Worm (Caenorhabditis elegans) whole organism, L4 larva: ENCODE measurements around the gene C34D10.5.

Source experiments
- F37D6.2 ChIP-seq: sonication (generic microtip); optimal IDR thresholded peaks from 2 replicates; lab custom pipeline; 2016; ENCODE audit warnings: mild to moderate bottlenecking, missing genetic modification characterization, missing compliant biosample characterization
- R02D3.7 ChIP-seq: fragments of 150-350 bp; sonication (generic microtip); optimal IDR thresholded peaks from 3 replicates; lab custom pipeline; 2014; ENCODE audit warnings: missing biosample characterization, missing genetic modification characterization
- T26A8.4 ChIP-seq: fragments of 200-800 bp; sonication (Bioruptor generic); IDR thresholded peaks from 2 replicates; pipeline ENCODE4 v1.3.6; 2022; ENCODE audit warnings: missing genetic modification characterization, missing compliant biosample characterization
- Y48G9A.11 ChIP-seq: fragments of 200-800 bp; sonication (Bioruptor generic); IDR thresholded peaks from 2 replicates; pipeline ENCODE4 v1.3.6; 2022; ENCODE audit warnings: missing genetic modification reagents, missing genetic modification characterization, missing compliant biosample characterization
- Y75B8A.6 ChIP-seq: fragments of 200-800 bp; sonication (Bioruptor generic); IDR thresholded peaks from 2 replicates; pipeline ENCODE4 v1.3.6; 2022; ENCODE audit warnings: missing genetic modification reagents, missing genetic modification characterization, missing compliant biosample characterization
- ZK337.2 ChIP-seq: fragments of 200-800 bp; sonication (Bioruptor generic); IDR thresholded peaks from 2 replicates; pipeline ENCODE4 v1.3.6; 2022; ENCODE audit warnings: missing genetic modification reagents, missing genetic modification characterization, missing compliant biosample characterization
- ZK546.5 ChIP-seq, 2 experiments: sonication (generic microtip); optimal IDR thresholded peaks; 2 replicates each; lab custom pipeline; 2017; ENCODE audit warnings: missing biosample characterization in 2 of 2, missing genetic modification characterization in 2 of 2
- attf-4 ChIP-seq: sonication (generic microtip); optimal IDR thresholded peaks from 3 replicates; lab custom pipeline; 2017; ENCODE audit warnings: missing biosample characterization, missing genetic modification characterization
- ceh-62 ChIP-seq: sonication (generic microtip); optimal IDR thresholded peaks from 2 replicates; lab custom pipeline; 2017; ENCODE audit warnings: missing biosample characterization, missing genetic modification characterization
- ceh-82 ChIP-seq: sonication (generic microtip); optimal IDR thresholded peaks from 2 replicates; lab custom pipeline; 2017; ENCODE audit warnings: missing biosample characterization, missing genetic modification characterization
- ces-1 ChIP-seq: fragments of 150-350 bp; sonication (generic microtip); optimal IDR thresholded peaks from 4 replicates; lab custom pipeline; 2014; ENCODE audit warnings: missing biosample characterization, missing genetic modification reagents, missing genetic modification characterization
- daf-16 ChIP-seq, 3 experiments: sonication (generic microtip); optimal IDR thresholded peaks; 2 replicates each; lab custom pipeline; 2016 to 2017; ENCODE audit warnings: missing genetic modification characterization in 3 of 3, missing genetic modification reagents in 3 of 3, mild to moderate bottlenecking in 2 of 3, missing compliant biosample characterization in 2 of 3, missing biosample characterization in 1 of 3, moderate library complexity in 1 of 3
- daf-8 ChIP-seq: fragments of 200-800 bp; sonication (Bioruptor generic); IDR thresholded peaks from 2 replicates; pipeline ENCODE4 v1.3.6; 2022; ENCODE audit warnings: missing genetic modification characterization, missing compliant biosample characterization
- dmd-8 ChIP-seq: fragments of 200-800 bp; sonication (Bioruptor generic); IDR thresholded peaks from 2 replicates; pipeline ENCODE4 v1.3.6; 2022; ENCODE audit warnings: missing genetic modification characterization, missing compliant biosample characterization
- dmd-9 ChIP-seq: fragments of 200-800 bp; sonication (Bioruptor generic); IDR thresholded peaks from 2 replicates; pipeline ENCODE4 v1.3.6; 2022; ENCODE audit warnings: missing genetic modification reagents, missing genetic modification characterization, missing compliant biosample characterization
- dpl-1 ChIP-seq: fragments of 150-350 bp; optimal IDR thresholded peaks from 2 replicates; lab custom pipeline; 2014; ENCODE audit warnings: missing biosample characterization, missing genetic modification reagents, missing genetic modification characterization
- duxl-1 ChIP-seq: sonication (generic microtip); optimal IDR thresholded peaks from 2 replicates; lab custom pipeline; 2016; ENCODE audit warnings: mild to moderate bottlenecking, missing genetic modification characterization, moderate library complexity, missing compliant biosample characterization; ENCODE audit not compliant: poor library complexity
- dve-1 ChIP-seq: sonication (generic microtip); optimal IDR thresholded peaks from 2 replicates; lab custom pipeline; 2017; ENCODE audit warnings: antibody characterized with exemption, mild to moderate bottlenecking, missing genetic modification characterization, missing compliant biosample characterization; ENCODE audit not compliant: insufficient read depth
- egl-43 ChIP-seq: fragments of 200-800 bp; sonication (Bioruptor generic); IDR thresholded peaks from 2 replicates; pipeline ENCODE4 v1.3.6; 2022; ENCODE audit warnings: missing genetic modification reagents, missing genetic modification characterization, missing compliant biosample characterization
- hif-1 ChIP-seq, 2 experiments: sonication (generic microtip); optimal IDR thresholded peaks; 2 replicates each; lab custom pipeline; 2016 to 2017; ENCODE audit warnings: missing compliant biosample characterization in 2 of 2, missing genetic modification characterization in 2 of 2, missing genetic modification reagents in 2 of 2, missing genotype in 2 of 2, mild to moderate bottlenecking in 1 of 2
- hlh-11 ChIP-seq: fragments of 200-800 bp; sonication (Bioruptor generic); optimal IDR thresholded peaks from 2 replicates; lab custom pipeline; 2018; ENCODE audit warnings: mild to moderate bottlenecking, missing genetic modification characterization, missing compliant biosample characterization
- jun-1 ChIP-seq: fragments of 150-350 bp; optimal IDR thresholded peaks from 2 replicates; lab custom pipeline; 2014; ENCODE audit warnings: missing biosample characterization, missing genetic modification reagents, missing genetic modification characterization
- lin-15B ChIP-seq: fragments of 150-350 bp; sonication (generic microtip); optimal IDR thresholded peaks from 3 replicates; lab custom pipeline; 2014; ENCODE audit warnings: missing biosample characterization, missing genetic modification characterization
- lin-29 ChIP-seq: fragments of 200-800 bp; sonication (Bioruptor generic); IDR thresholded peaks from 2 replicates; pipeline ENCODE4 v1.3.6; 2022; ENCODE audit warnings: missing genetic modification reagents, missing genetic modification characterization, missing compliant biosample characterization
- madf-5 ChIP-seq, 2 experiments: fragments of 200-800 bp; sonication (Bioruptor generic); IDR thresholded peaks; 2 replicates each; pipeline ENCODE4 v1.3.6; 2022; ENCODE audit warnings: missing compliant biosample characterization in 2 of 2, missing genetic modification characterization in 2 of 2
- mdl-1 ChIP-seq, 2 experiments: fragments of 150-350 bp in 1 of 2; sonication (generic microtip) in 1 of 2; optimal IDR thresholded peaks; 2 replicates each; lab custom pipeline; 2014 to 2017; ENCODE audit warnings: missing biosample characterization in 2 of 2, missing genetic modification characterization in 2 of 2
- mdt-29 ChIP-seq: fragments of 200-800 bp; sonication (Bioruptor generic); IDR thresholded peaks from 2 replicates; pipeline ENCODE4 v1.3.6; 2022; ENCODE audit warnings: missing genetic modification reagents, missing genetic modification characterization, missing compliant biosample characterization
- mes-2 ChIP-seq: sonication (generic microtip); optimal IDR thresholded peaks from 2 replicates; lab custom pipeline; 2016; ENCODE audit warnings: missing genotype, mild to moderate bottlenecking, missing genetic modification characterization, missing compliant biosample characterization; ENCODE audit not compliant: poor library complexity, severe bottlenecking
- mxl-3 ChIP-seq: fragments of 200-800 bp; sonication (Bioruptor generic); optimal IDR thresholded peaks from 2 replicates; lab custom pipeline; 2018; ENCODE audit warnings: mild to moderate bottlenecking, missing genetic modification characterization, missing compliant biosample characterization
- nhr-102 ChIP-seq: sonication (generic microtip); optimal IDR thresholded peaks from 2 replicates; lab custom pipeline; 2016; ENCODE audit warnings: mild to moderate bottlenecking, missing genetic modification characterization, moderate library complexity, missing compliant biosample characterization
- nhr-42 ChIP-seq: fragments of 200-800 bp; sonication (Bioruptor generic); IDR thresholded peaks from 2 replicates; pipeline ENCODE4 v1.3.6; 2022; ENCODE audit warnings: missing genetic modification characterization, missing compliant biosample characterization
- nhr-48 ChIP-seq: sonication (generic microtip); optimal IDR thresholded peaks from 2 replicates; lab custom pipeline; 2016; ENCODE audit warnings: mild to moderate bottlenecking, missing genetic modification characterization, missing compliant biosample characterization
- nhr-6 ChIP-seq: fragments of 150-350 bp; optimal IDR thresholded peaks from 2 replicates; lab custom pipeline; 2014; ENCODE audit warnings: missing biosample characterization, missing genetic modification characterization
- nhr-76 ChIP-seq: fragments of 150-350 bp; optimal IDR thresholded peaks from 2 replicates; lab custom pipeline; 2014; ENCODE audit warnings: missing biosample characterization, missing genetic modification characterization
- nhr-77 ChIP-seq: fragments of 150-350 bp; optimal IDR thresholded peaks from 2 replicates; lab custom pipeline; 2014; ENCODE audit warnings: missing biosample characterization, missing genetic modification characterization
- php-3 ChIP-seq: fragments of 200-800 bp; sonication (Bioruptor generic); IDR thresholded peaks from 2 replicates; pipeline ENCODE4 v1.3.6; 2022; ENCODE audit warnings: missing genetic modification reagents, missing genetic modification characterization, missing compliant biosample characterization
- rbr-2 ChIP-seq: sonication (generic microtip); optimal IDR thresholded peaks from 2 replicates; lab custom pipeline; 2016; ENCODE audit warnings: missing genotype, missing genetic modification characterization, missing compliant biosample characterization
- saeg-2 ChIP-seq: fragments of 200-800 bp; sonication (Bioruptor generic); IDR thresholded peaks from 2 replicates; pipeline ENCODE4 v1.3.6; 2022; ENCODE audit warnings: missing genetic modification reagents, missing genetic modification characterization, missing compliant biosample characterization
- sdz-12 ChIP-seq: fragments of 200-800 bp; sonication (Bioruptor generic); optimal IDR thresholded peaks from 2 replicates; lab custom pipeline; 2018; ENCODE audit warnings: mild to moderate bottlenecking, missing genetic modification characterization, missing compliant biosample characterization
- skn-1 ChIP-seq: fragments of 150-350 bp; optimal IDR thresholded peaks from 2 replicates; lab custom pipeline; 2014; ENCODE audit warnings: missing biosample characterization, missing genetic modification characterization
- spr-3 ChIP-seq: fragments of 200-800 bp; sonication (Bioruptor generic); optimal IDR thresholded peaks from 2 replicates; lab custom pipeline; 2018; ENCODE audit warnings: mild to moderate bottlenecking, missing genetic modification characterization, missing compliant biosample characterization
- tra-1 ChIP-seq: fragments of 200-800 bp; sonication (Bioruptor generic); IDR thresholded peaks from 2 replicates; pipeline ENCODE4 v1.3.6; 2022; ENCODE audit warnings: missing genetic modification reagents, missing genetic modification characterization, missing compliant biosample characterization
- unc-62 ChIP-seq, 3 experiments: fragments of 150-350 bp in 1 of 3; sonication (generic microtip); optimal IDR thresholded peaks in 2 of 3; peaks in 1 of 3; 1 replicate in 1 of 3; 2 replicates in 2 of 3; lab custom pipeline; 2014 to 2017; ENCODE audit warnings: missing biosample characterization in 3 of 3, missing genetic modification characterization in 3 of 3, missing genetic modification reagents in 3 of 3, missing genotype in 1 of 3
- zag-1 ChIP-seq: fragments of 150-350 bp; optimal IDR thresholded peaks from 2 replicates; lab custom pipeline; 2014; ENCODE audit warnings: missing biosample characterization, missing genetic modification characterization
- zfp-2 ChIP-seq: sonication (generic microtip); optimal IDR thresholded peaks from 2 replicates; lab custom pipeline; 2016; ENCODE audit warnings: mild to moderate bottlenecking, missing genetic modification characterization, missing compliant biosample characterization
- zfp-3 ChIP-seq: fragments of 200-800 bp; sonication (Bioruptor generic); conservative IDR thresholded peaks from 2 replicates; pipeline ENCODE4 v1.3.6; 2022; ENCODE audit warnings: missing genetic modification reagents, missing genetic modification characterization, missing compliant biosample characterization
- zip-11 ChIP-seq: fragments of 200-800 bp; sonication (Bioruptor generic); IDR thresholded peaks from 2 replicates; pipeline ENCODE4 v1.3.6; 2022; ENCODE audit warnings: missing genetic modification characterization, missing compliant biosample characterization
- ztf-11 ChIP-seq: fragments of 150-350 bp; optimal IDR thresholded peaks from 2 replicates; lab custom pipeline; 2014; ENCODE audit warnings: missing biosample characterization, missing genetic modification characterization

C34D10.5 gene

DNA sequence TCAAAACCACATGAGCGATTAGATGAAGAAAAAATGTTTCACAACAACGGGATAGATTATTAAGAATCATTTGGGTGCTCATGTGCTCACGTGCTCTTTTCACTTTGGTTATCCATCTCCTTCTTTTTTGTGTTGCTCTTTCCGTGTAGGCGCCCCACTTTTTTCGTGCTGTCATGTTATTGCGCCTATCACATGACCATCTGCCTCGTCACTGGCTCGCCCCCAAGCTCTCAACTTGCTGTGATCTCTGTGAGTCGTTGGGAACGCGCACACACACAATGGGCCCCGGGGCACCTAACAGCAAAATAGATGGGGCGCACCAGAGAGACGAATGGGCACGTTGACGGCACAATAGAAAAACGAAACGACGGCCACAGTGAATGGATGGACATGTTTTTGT lies 3.8 kb downstream of the C34D10.5 start (continued):
- TF ChIP-seq mxl-3 (peak; percentile 21), nhr-6 (no peak), zip-11 (GFP tag; lab: Robert Waterston, UW) (no peak), hlh-11 (tag; lab: Kevin White, UChicago) (peak; percentile 90), dmd-9 (no peak), mdl-1 (tag; optimal IDR thresholded peaks at IDR 0.05; lab: Kevin White, UChicago) (peak; percentile 76 to 87), nhr-102 (tag; lab: Kevin White, UChicago) (peak; percentile 43), skn-1 (tag; lab: Kevin White, UChicago) (no peak)

DNA sequence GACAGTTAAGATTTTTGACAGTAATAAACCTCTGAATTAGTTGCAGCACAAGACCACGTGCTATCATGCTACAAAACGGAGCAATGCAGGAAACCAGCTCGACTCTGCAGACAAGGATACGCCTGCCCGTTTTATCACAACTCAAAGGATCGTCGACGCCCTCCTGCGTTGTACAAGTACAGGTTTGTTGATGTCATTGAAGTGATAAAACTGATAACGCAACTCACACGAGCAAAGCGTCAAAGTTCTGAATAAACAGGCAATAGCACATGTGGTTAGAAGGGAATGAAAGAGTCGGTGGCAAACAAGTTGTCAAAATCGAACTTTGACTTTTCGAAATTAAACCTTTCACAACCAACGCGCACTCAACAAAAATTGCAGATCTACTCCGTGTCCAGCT lies 4.9 kb downstream of the C34D10.5 start:
- TF ChIP-seq mdt-29 (GFP tag; lab: Robert Waterston, UW) (0 out of 2 replicates have a peak, but pooled peaks have one; percentile 37), lin-29 (GFP tag; lab: Robert Waterston, UW) (no peak), nhr-48 (tag; lab: Kevin White, UChicago) (no peak), ces-1 (GFP tag; lab: Kevin White, UChicago) (no peak), lin-15B (tag; lab: Kevin White, UChicago) (no peak), zip-11 (GFP tag; lab: Robert Waterston, UW) (no peak), zfp-3 (GFP tag; lab: Robert Waterston, UW) (0 out of 2 replicates have a peak, but pooled peaks have one; percentile 23), skn-1 (tag; lab: Kevin White, UChicago) (no peak), sdz-12 (GFP tag; lab: Kevin White, UChicago) (no peak), mes-2 (tag; lab: Kevin White, UChicago) (peak; percentile 47), daf-16 (GFP tag; optimal IDR thresholded peaks at IDR 0.05; lab: Kevin White, UChicago) (no peak), daf-16 (tag; optimal IDR thresholded peaks at IDR 0.05; lab: Kevin White, UChicago) (peak; percentile 98), Y48G9A.11 (GFP tag; lab: Robert Waterston, UW) (no peak), T26A8.4 (GFP tag; lab: Robert Waterston, UW) (0 out of 2 replicates have a peak, but pooled peaks have one; percentile 20), ceh-62 (tag; lab: Kevin White, UChicago) (no peak), nhr-42 (GFP tag; lab: Robert Waterston, UW) (no peak), tra-1 (GFP tag; lab: Robert Waterston, UW) (no peak), php-3 (GFP tag; lab: Robert Waterston, UW) (0 out of 2 replicates have a peak, but pooled peaks have one; percentile 38), daf-8 (GFP tag; lab: Robert Waterston, UW) (no peak), Y75B8A.6 (no peak), zfp-2 (tag; lab: Kevin White, UChicago) (no peak), dve-1 (peak; percentile 82), nhr-76 (no peak), dpl-1 (no peak), duxl-1 (tag; lab: Kevin White, UChicago) (peak; percentile 18), ZK546.5 (tag; optimal IDR thresholded peaks at IDR 0.05; lab: Kevin White, UChicago) (no peak), ztf-11 (tag; lab: Kevin White, UChicago) (no peak), R02D3.7 (no peak), ceh-82 (no peak), jun-1 (tag; lab: Kevin White, UChicago) (no peak), madf-5 (GFP tag; IDR thresholded peaks at IDR 0.05; lab: Robert Waterston, UW) (no peak), ZK337.2 (GFP tag; lab: Robert Waterston, UW) (no peak), hif-1 (tag; optimal IDR thresholded peaks at IDR 0.05; lab: Kevin White, UChicago) (peak in 1 of 2 experiments; percentile 45), rbr-2 (no peak), nhr-77 (tag; lab: Kevin White, UChicago) (peak; percentile 74), nhr-6 (no peak), zag-1 (tag; lab: Kevin White, UChicago) (no peak), attf-4 (tag; lab: Kevin White, UChicago) (no peak), saeg-2 (GFP tag; lab: Robert Waterston, UW) (0 out of 2 replicates have a peak, but pooled peaks have one; percentile 38), unc-62 (GFP tag; optimal IDR thresholded peaks at IDR 0.05 in 1 of 2; lab: Kevin White, UChicago) (no peak), unc-62 (tag; optimal IDR thresholded peaks at IDR 0.05; lab: Kevin White, UChicago) (no peak), F37D6.2 (tag; lab: Kevin White, UChicago) (no peak), dmd-8 (no peak), egl-43 (0 out of 2 replicates have a peak, but pooled peaks have one; percentile 31), spr-3 (GFP tag; lab: Kevin White, UChicago) (no peak)
